Fruit fly (Drosophila melanogaster) whole organism, embryonic: ENCODE measurements around the gene Inx7.

Source experiments
- Ada2b ChIP-seq: fragments of 200-800 bp; sonication (Bioruptor generic); IDR thresholded peaks from 2 replicates; pipeline ENCODE4 v1.3.6; 2022; ENCODE audit warnings: missing biosample characterization, missing genetic modification characterization
- Atf3 ChIP-seq: fragments of 200-800 bp; sonication (Bioruptor generic); optimal IDR thresholded peaks from 3 replicates; lab custom pipeline; 2016; ENCODE audit warnings: missing biosample characterization, missing genetic modification characterization
- Bgb ChIP-seq: fragments of 200-800 bp; sonication (Bioruptor generic); IDR thresholded peaks from 2 replicates; pipeline ENCODE4 v1.3.6; 2022; ENCODE audit warnings: missing biosample characterization, missing genetic modification characterization; ENCODE audit not compliant: partially characterized antibody
- C15 ChIP-seq: fragments of 200-800 bp; sonication (Bioruptor generic); IDR thresholded peaks from 3 replicates; pipeline ENCODE4 v1.3.6; 2022; ENCODE audit warnings: missing biosample characterization, missing genetic modification characterization
- CG10267 ChIP-seq: fragments of 200-800 bp; sonication (Bioruptor generic); optimal IDR thresholded peaks from 2 replicates; lab custom pipeline; 2018; ENCODE audit warnings: missing biosample characterization, mild to moderate bottlenecking, missing genetic modification characterization, moderate library complexity
- CG11093 ChIP-seq: fragments of 200-800 bp; sonication (Bioruptor generic); IDR thresholded peaks from 3 replicates; pipeline ENCODE4 v1.3.6; 2022; ENCODE audit warnings: missing biosample characterization, missing genetic modification characterization
- CG11504 ChIP-seq: fragments of 200-800 bp; sonication (Bioruptor generic); optimal IDR thresholded peaks from 3 replicates; lab custom pipeline; 2019; ENCODE audit warnings: missing biosample characterization, mild to moderate bottlenecking, missing genetic modification characterization, moderate library complexity
- CG12299 ChIP-seq: fragments of 200-800 bp; sonication (Bioruptor generic); optimal IDR thresholded peaks from 2 replicates; lab custom pipeline; 2018; ENCODE audit warnings: missing biosample characterization, mild to moderate bottlenecking, missing genetic modification characterization
- CG1233 ChIP-seq: fragments of 200-800 bp; sonication (Bioruptor generic); optimal IDR thresholded peaks from 4 replicates; lab custom pipeline; 2018; ENCODE audit warnings: missing biosample characterization, mild to moderate bottlenecking, missing genetic modification characterization
- CG13287 ChIP-seq: fragments of 200-800 bp; sonication (Bioruptor generic); IDR thresholded peaks from 2 replicates; pipeline ENCODE4 v1.3.6; 2022; ENCODE audit warnings: missing biosample characterization, missing genetic modification characterization; ENCODE audit not compliant: partially characterized antibody
- CG15073 ChIP-seq: fragments of 200-800 bp; sonication (Bioruptor generic); optimal IDR thresholded peaks from 2 replicates; lab custom pipeline; 2016; ENCODE audit warnings: missing biosample characterization, missing genetic modification characterization
- CG1602 ChIP-seq: fragments of 200-800 bp; sonication (Bioruptor generic); optimal IDR thresholded peaks from 3 replicates; lab custom pipeline; 2016; ENCODE audit warnings: missing biosample characterization, missing genetic modification characterization
- CG1603 ChIP-seq: fragments of 200-800 bp; sonication (Bioruptor generic); optimal IDR thresholded peaks from 2 replicates; lab custom pipeline; 2019; ENCODE audit warnings: missing biosample characterization, mild to moderate bottlenecking, missing genetic modification characterization, moderate library complexity
- CG17328 ChIP-seq: fragments of 200-800 bp; sonication (Bioruptor generic); IDR thresholded peaks from 2 replicates; pipeline ENCODE4 v1.3.6; 2022; ENCODE audit warnings: missing biosample characterization, missing genetic modification characterization
- CG2120 ChIP-seq: fragments of 200-800 bp; sonication (Bioruptor generic); optimal IDR thresholded peaks from 3 replicates; lab custom pipeline; 2016; ENCODE audit warnings: missing biosample characterization, missing genetic modification characterization
- CG3065 ChIP-seq: fragments of 200-800 bp; sonication (Bioruptor generic); optimal IDR thresholded peaks from 2 replicates; lab custom pipeline; 2016; ENCODE audit warnings: missing biosample characterization, missing genetic modification characterization
- CG33213 ChIP-seq: fragments of 200-800 bp; sonication (Bioruptor generic); optimal IDR thresholded peaks from 3 replicates; lab custom pipeline; 2016; ENCODE audit warnings: missing biosample characterization, missing genetic modification characterization
- CG3847 ChIP-seq: fragments of 200-800 bp; sonication (Bioruptor generic); IDR thresholded peaks from 2 replicates; pipeline ENCODE4 v1.3.6; 2022; ENCODE audit warnings: missing biosample characterization, missing genetic modification characterization
- CG7839 ChIP-seq: fragments of 200-800 bp; sonication (Bioruptor generic); optimal IDR thresholded peaks from 3 replicates; lab custom pipeline; 2018; ENCODE audit warnings: missing biosample characterization, mild to moderate bottlenecking, missing genetic modification characterization, moderate library complexity
- CG8924 ChIP-seq: fragments of 200-800 bp; optimal IDR thresholded peaks from 3 replicates; lab custom pipeline; 2019; ENCODE audit warnings: missing biosample characterization, mild to moderate bottlenecking, missing genetic modification characterization, moderate library complexity
- CG9609 ChIP-seq: fragments of 200-800 bp; sonication (Bioruptor generic); optimal IDR thresholded peaks from 3 replicates; lab custom pipeline; 2016; ENCODE audit warnings: missing biosample characterization, missing genetic modification characterization
- CkIIα-i1 ChIP-seq: fragments of 200-800 bp; sonication (Bioruptor generic); IDR thresholded peaks from 2 replicates; pipeline ENCODE4 v1.3.6; 2022; ENCODE audit warnings: missing biosample characterization, missing genetic modification characterization
- Dad ChIP-seq: fragments of 200-800 bp; sonication (Bioruptor generic); optimal IDR thresholded peaks from 3 replicates; lab custom pipeline; 2016; ENCODE audit warnings: missing biosample characterization, missing genetic modification characterization
- H15 ChIP-seq: fragments of 200-800 bp; sonication (Bioruptor generic); IDR thresholded peaks from 3 replicates; pipeline ENCODE4 v1.3.6; 2022; ENCODE audit warnings: missing biosample characterization, missing genetic modification characterization
- Hr3 ChIP-seq: fragments of 200-800 bp; sonication (Bioruptor generic); optimal IDR thresholded peaks from 3 replicates; lab custom pipeline; 2016; ENCODE audit warnings: missing biosample characterization, missing genetic modification characterization
- Med ChIP-seq: fragments of 200-800 bp; sonication (Bioruptor generic); peaks from one replicate; lab custom pipeline; 2016; ENCODE audit warnings: missing biosample characterization, missing genetic modification characterization, mild to moderate bottlenecking, inconsistent platforms, moderate library complexity
- Mes4 ChIP-seq: fragments of 200-800 bp; sonication (Bioruptor generic); optimal IDR thresholded peaks from 2 replicates; lab custom pipeline; 2016; ENCODE audit warnings: missing biosample characterization, missing genetic modification characterization
- Mrtf ChIP-seq: fragments of 200-800 bp; sonication (Bioruptor generic); IDR thresholded peaks from 3 replicates; pipeline ENCODE4 v1.3.6; 2022; ENCODE audit warnings: missing biosample characterization, missing genetic modification characterization
- Nf-YC ChIP-seq: fragments of 200-800 bp; optimal IDR thresholded peaks from 3 replicates; lab custom pipeline; 2019; ENCODE audit warnings: missing biosample characterization, mild to moderate bottlenecking, missing genetic modification characterization, moderate library complexity
- Ravus ChIP-seq: fragments of 200-800 bp; sonication (Bioruptor generic); IDR thresholded peaks from 2 replicates; pipeline ENCODE4 v1.3.6; 2022; ENCODE audit warnings: missing biosample characterization, missing genetic modification characterization
- Rx ChIP-seq: fragments of 200-800 bp; sonication (Bioruptor generic); IDR thresholded peaks from 2 replicates; pipeline ENCODE4 v1.3.6; 2022; ENCODE audit warnings: missing biosample characterization, missing genetic modification characterization
- bbx ChIP-seq: fragments of 200-800 bp; sonication (Bioruptor generic); IDR thresholded peaks from 2 replicates; pipeline ENCODE4 v1.3.6; 2022; ENCODE audit warnings: missing biosample characterization, missing genetic modification characterization; ENCODE audit not compliant: partially characterized antibody
- bowl ChIP-seq: fragments of 200-800 bp; sonication (Bioruptor generic); IDR thresholded peaks from 2 replicates; pipeline ENCODE4 v1.3.6; 2022; ENCODE audit warnings: missing biosample characterization, missing genetic modification characterization
- chn ChIP-seq: fragments of 200-800 bp; sonication (Bioruptor generic); optimal IDR thresholded peaks from 2 replicates; lab custom pipeline; 2016; ENCODE audit warnings: missing biosample characterization, missing genetic modification characterization
- disco-r ChIP-seq: fragments of 200-800 bp; sonication (Bioruptor generic); optimal IDR thresholded peaks from 2 replicates; lab custom pipeline; 2016; ENCODE audit warnings: missing biosample characterization, missing genetic modification characterization
- fd96Cb ChIP-seq: fragments of 200-800 bp; sonication (Bioruptor generic); optimal IDR thresholded peaks from 2 replicates; lab custom pipeline; 2018; ENCODE audit warnings: missing biosample characterization, mild to moderate bottlenecking, missing genetic modification characterization, moderate library complexity
- gcm2 ChIP-seq: fragments of 200-800 bp; sonication (Bioruptor generic); optimal IDR thresholded peaks from 2 replicates; lab custom pipeline; 2016; ENCODE audit warnings: missing biosample characterization, missing genetic modification characterization
- gem ChIP-seq: fragments of 200-800 bp; sonication (Bioruptor generic); optimal IDR thresholded peaks from 2 replicates; lab custom pipeline; 2019; ENCODE audit warnings: missing biosample characterization, mild to moderate bottlenecking, missing genetic modification characterization, moderate library complexity
- hkb ChIP-seq, 2 experiments: fragments of 200-800 bp in 1 of 2; fragments of >200 bp in 1 of 2; sonication (Bioruptor generic) in 1 of 2; IDR thresholded peaks in 1 of 2; optimal IDR thresholded peaks in 1 of 2; 2 replicates each; pipeline versions ENCODE4 v1.3.6 to Lab custom; 2017 to 2022; ENCODE audit warnings: missing biosample characterization in 1 of 2, missing genetic modification characterization in 1 of 2
- kah ChIP-seq: fragments of 200-800 bp; sonication (Bioruptor generic); optimal IDR thresholded peaks from 2 replicates; lab custom pipeline; 2018; ENCODE audit warnings: missing biosample characterization, mild to moderate bottlenecking, missing genetic modification characterization
- lilli ChIP-seq: fragments of 200-800 bp; sonication (Bioruptor generic); optimal IDR thresholded peaks from 3 replicates; lab custom pipeline; 2016; ENCODE audit warnings: missing biosample characterization, missing genetic modification characterization
- mld ChIP-seq: fragments of 200-800 bp; sonication (Bioruptor generic); IDR thresholded peaks from 3 replicates; pipeline ENCODE4 v1.3.6; 2022; ENCODE audit warnings: missing biosample characterization, missing genetic modification characterization; ENCODE audit not compliant: partially characterized antibody
- nerfin-1 ChIP-seq: fragments of 200-800 bp; sonication (Bioruptor generic); optimal IDR thresholded peaks from 3 replicates; lab custom pipeline; 2019; ENCODE audit warnings: missing biosample characterization, mild to moderate bottlenecking, missing genetic modification characterization, moderate library complexity
- pita ChIP-seq: fragments of 200-800 bp; sonication (Bioruptor generic); optimal IDR thresholded peaks from 2 replicates; lab custom pipeline; 2017; ENCODE audit warnings: missing biosample characterization, mild to moderate bottlenecking, missing genetic modification characterization
- pnt ChIP-seq: fragments of 200-800 bp; sonication (Bioruptor generic); optimal IDR thresholded peaks from 3 replicates; lab custom pipeline; 2016; ENCODE audit warnings: missing biosample characterization, missing genetic modification characterization
- sens ChIP-seq: fragments of 200-800 bp; sonication (Bioruptor generic); peaks from one replicate; lab custom pipeline; 2016; ENCODE audit warnings: missing biosample characterization, missing genetic modification characterization
- slp2 ChIP-seq: fragments of 200-800 bp; sonication (Bioruptor generic); optimal IDR thresholded peaks from 2 replicates; lab custom pipeline; 2016; ENCODE audit warnings: missing biosample characterization, missing genetic modification characterization
- tgo ChIP-seq: fragments of 200-800 bp; sonication (Bioruptor generic); IDR thresholded peaks from 3 replicates; pipeline ENCODE4 v1.3.6; 2022; ENCODE audit warnings: missing biosample characterization, missing genetic modification characterization
- trem ChIP-seq: fragments of 200-800 bp; optimal IDR thresholded peaks from 3 replicates; lab custom pipeline; 2019; ENCODE audit warnings: missing biosample characterization, mild to moderate bottlenecking, missing genetic modification characterization, moderate library complexity
- unpg ChIP-seq: fragments of 200-800 bp; sonication (Bioruptor generic); optimal IDR thresholded peaks from 3 replicates; lab custom pipeline; 2018; ENCODE audit warnings: missing biosample characterization, mild to moderate bottlenecking, missing genetic modification characterization, moderate library complexity
- usp ChIP-seq: fragments of >200 bp; optimal IDR thresholded peaks from 2 replicates; lab custom pipeline; 2017; ENCODE audit warnings: missing biosample characterization, missing genetic modification characterization
- zfh2 ChIP-seq: fragments of 200-800 bp; sonication (Bioruptor generic); optimal IDR thresholded peaks from 2 replicates; lab custom pipeline; 2016; ENCODE audit warnings: missing biosample characterization, missing genetic modification characterization

Inx7 gene

DNA sequence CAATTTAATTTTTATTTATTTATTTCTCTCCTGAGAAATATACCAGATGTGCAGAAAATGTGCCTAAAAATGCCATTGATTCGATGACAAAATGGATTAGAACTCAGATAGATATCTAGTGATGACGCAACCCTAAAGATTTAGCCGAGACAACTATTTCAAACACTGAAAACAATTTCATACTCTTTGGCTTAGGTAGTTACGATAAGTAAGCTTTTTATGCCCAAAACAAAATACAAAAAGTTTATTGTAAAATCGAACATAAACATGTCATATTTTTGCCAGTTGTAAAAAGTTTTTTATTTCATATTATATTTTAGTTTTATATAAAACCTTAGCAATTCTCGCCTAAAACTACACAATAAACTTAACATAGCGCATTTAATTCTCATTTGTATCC, 20.1 kb downstream of the Inx7 start, which contains the start of gene CG3040 (continued):
- TF ChIP-seq Dad (GFP tag; lab: Kevin White, UChicago) (no peak), trem (tag; lab: Kevin White, UChicago) (peak; percentile 46), slp2 (peak; percentile 11), Med (GFP tag; lab: Kevin White, UChicago) (peak; percentile 83), CG12299 (tag; lab: Kevin White, UChicago) (no peak), CG10267 (tag; lab: Kevin White, UChicago) (peak; percentile 47), CG1602 (peak; percentile 37), chn (GFP tag; lab: Kevin White, UChicago) (peak; percentile 13), gcm2 (GFP tag; lab: Kevin White, UChicago) (no peak), disco-r (GFP tag; lab: Kevin White, UChicago) (no peak), CG3847 (GFP tag; lab: Robert Waterston, UW) (peak; percentile 43), kah (GFP tag; lab: Kevin White, UChicago) (no peak), Atf3 (GFP tag; lab: Kevin White, UChicago) (no peak), CG11504 (tag; lab: Kevin White, UChicago) (peak; percentile 48), usp (no peak), fd96Cb (tag; lab: Kevin White, UChicago) (peak; percentile 10), tgo (GFP tag; lab: Robert Waterston, UW) (no peak), hkb (optimal IDR thresholded peaks at IDR 0.05; lab: Kevin White, UChicago) (no peak), hkb (GFP tag; IDR thresholded peaks at IDR 0.05; lab: Robert Waterston, UW) (peak; percentile 49; the same call in 1 of the 2 replicates), CG7839 (tag; lab: Kevin White, UChicago) (peak; percentile 25), nerfin-1 (tag; lab: Kevin White, UChicago) (no peak), Nf-YC (tag; lab: Kevin White, UChicago) (peak; percentile 5), Hr3 (GFP tag; lab: Kevin White, UChicago) (peak; percentile 32), Ravus (GFP tag; lab: Robert Waterston, UW) (no peak), CG8924 (peak; percentile 42), CG1233 (GFP tag; lab: Kevin White, UChicago) (peak; percentile 16), pnt (no peak), C15 (GFP tag; lab: Robert Waterston, UW) (no peak), CG3065 (peak; percentile 2), gem (tag; lab: Kevin White, UChicago) (peak; percentile 53), lilli (GFP tag; lab: Kevin White, UChicago) (peak; percentile 52), H15 (GFP tag; lab: Robert Waterston, UW) (no peak), CG13287 (GFP tag; lab: Robert Waterston, UW) (peak; percentile 8; the same call in 1 of the 2 replicates), CkIIα-i1 (GFP tag; lab: Robert Waterston, UW) (no peak), Ada2b (peak; percentile 22; the same call in 1 of the 2 replicates), pita (GFP tag; lab: Kevin White, UChicago) (peak; percentile 86), mld (GFP tag; lab: Robert Waterston, UW) (no peak), CG17328 (no peak), zfh2 (GFP tag; lab: Kevin White, UChicago) (peak; percentile 40), unpg (GFP tag; lab: Kevin White, UChicago) (peak; percentile 48), CG9609 (no peak), bbx (GFP tag; lab: Robert Waterston, UW) (no peak), CG11093 (GFP tag; lab: Robert Waterston, UW) (no peak), bowl (GFP tag; lab: Robert Waterston, UW) (no peak), Rx (GFP tag; lab: Robert Waterston, UW) (no peak), CG33213 (GFP tag; lab: Kevin White, UChicago) (peak; percentile 39), CG1603 (tag; lab: Kevin White, UChicago) (peak; percentile 59), CG2120 (peak; percentile 62), Bgb (GFP tag; lab: Robert Waterston, UW) (no peak), Mrtf (GFP tag; lab: Robert Waterston, UW) (no peak), CG15073 (GFP tag; lab: Kevin White, UChicago) (no peak), sens (peak; percentile 46), Mes4 (GFP tag; lab: Kevin White, UChicago) (no peak)
